Worm (Caenorhabditis elegans) whole organism, L4 larva: Measurements from ENCODE around the gene T24E12.10.

ENCODE experiments used
- ZK546.5 ChIP-seq, 2 experiments: sonication (generic microtip); optimal IDR thresholded peaks; 2 replicates each; lab custom pipeline; 2017; ENCODE audit warnings: missing biosample characterization in 2 of 2, missing genetic modification characterization in 2 of 2
- aly-2 ChIP-seq: sonication (generic microtip); optimal IDR thresholded peaks from 2 replicates; lab custom pipeline; 2018; ENCODE audit warnings: missing biosample characterization, missing genetic modification characterization
- ama-1 ChIP-seq: fragments of 150-350 bp; optimal IDR thresholded peaks from 2 replicates; lab custom pipeline; 2014; ENCODE audit warnings: inconsistent platforms, mixed read lengths
- ces-1 ChIP-seq: fragments of 150-350 bp; sonication (generic microtip); optimal IDR thresholded peaks from 4 replicates; lab custom pipeline; 2014; ENCODE audit warnings: missing biosample characterization, missing genetic modification reagents, missing genetic modification characterization
- ctbp-1 ChIP-seq: fragments of 200-800 bp; sonication (Bioruptor generic); IDR thresholded peaks from 2 replicates; pipeline ENCODE4 v1.3.6; 2022; ENCODE audit warnings: missing genetic modification reagents, missing genetic modification characterization, missing compliant biosample characterization
- egl-27 ChIP-seq: sonication (generic microtip); optimal IDR thresholded peaks from 3 replicates; lab custom pipeline; 2017; ENCODE audit warnings: missing biosample characterization, missing genetic modification reagents, missing genetic modification characterization
- lir-3 ChIP-seq: sonication (generic microtip); optimal IDR thresholded peaks from 2 replicates; lab custom pipeline; 2016; ENCODE audit warnings: mild to moderate bottlenecking, missing genetic modification characterization, missing compliant biosample characterization
- mdl-1 ChIP-seq, 2 experiments: fragments of 150-350 bp in 1 of 2; sonication (generic microtip) in 1 of 2; optimal IDR thresholded peaks; 2 replicates each; lab custom pipeline; 2014 to 2017; ENCODE audit warnings: missing biosample characterization in 2 of 2, missing genetic modification characterization in 2 of 2
- nhr-77 ChIP-seq: fragments of 150-350 bp; optimal IDR thresholded peaks from 2 replicates; lab custom pipeline; 2014; ENCODE audit warnings: missing biosample characterization, missing genetic modification characterization
- pha-4 ChIP-seq, 2 experiments: fragments of 150-350 bp in 1 of 2; fragments of 200-800 bp in 1 of 2; sonication (Bioruptor generic) in 1 of 2; IDR thresholded peaks in 1 of 2; optimal IDR thresholded peaks in 1 of 2; 2 replicates each; pipeline versions ENCODE4 v1.3.6 to Lab custom; 2014 to 2022; ENCODE audit warnings: missing genetic modification characterization in 2 of 2, missing genetic modification reagents in 2 of 2, missing biosample characterization in 1 of 2, missing compliant biosample characterization in 1 of 2
- tag-97 ChIP-seq: fragments of 200-800 bp; sonication (Bioruptor generic); IDR thresholded peaks from 2 replicates; pipeline ENCODE4 v1.3.6; 2022; ENCODE audit warnings: missing genetic modification characterization, missing compliant biosample characterization
- unc-62 ChIP-seq, 3 experiments: fragments of 150-350 bp in 1 of 3; sonication (generic microtip); optimal IDR thresholded peaks in 2 of 3; peaks in 1 of 3; 1 replicate in 1 of 3; 2 replicates in 2 of 3; lab custom pipeline; 2014 to 2017; ENCODE audit warnings: missing biosample characterization in 3 of 3, missing genetic modification characterization in 3 of 3, missing genetic modification reagents in 3 of 3, missing genotype in 1 of 3

ce11 chrII:3724175-3724715, 48.8 kb downstream of the T24E12.10 start, which contains the start of gene C46E10.1:
- TF ChIP-seq nhr-77 (tag; lab: Kevin White, UChicago) (no peak), lir-3 (no peak), ZK546.5 (tag; optimal IDR thresholded peaks at IDR 0.05; lab: Kevin White, UChicago) (no peak), ama-1 (lab: Kevin White, UChicago) (no peak), egl-27 (tag; lab: Kevin White, UChicago) (no peak), mdl-1 (tag; optimal IDR thresholded peaks at IDR 0.05; lab: Kevin White, UChicago) (no peak), ces-1 (GFP tag; lab: Kevin White, UChicago) (no peak), ctbp-1 (GFP tag; lab: Robert Waterston, UW) (no peak), unc-62 (GFP tag; optimal IDR thresholded peaks at IDR 0.05 in 1 of 2; lab: Kevin White, UChicago) (no peak), unc-62 (tag; optimal IDR thresholded peaks at IDR 0.05; lab: Kevin White, UChicago) (no peak), pha-4 (GFP tag; IDR thresholded peaks at IDR 0.05; lab: Robert Waterston, UW) (no peak), pha-4 (tag; optimal IDR thresholded peaks at IDR 0.05; lab: Kevin White, UChicago) (no peak), tag-97 (GFP tag; lab: Robert Waterston, UW) (no peak), aly-2 (tag; lab: Kevin White, UChicago) (no peak)
